In genomic region chr3R:18396801-18397604, dm6 we compare ENCODE assay signal across 2 fruit fly cellular contexts.
TF ChIP-seq lines count a peak whose summit lies in the region.

TSS of gene Vti1b (plus strand) at chr3R:18396995.

TF ChIP-seq in whole organism, embryonic, 481 proteins besides CTCF, POLR2A, EP300 and RAD21 (continued from another document and continues in another):
- TF ChIP-seq dysf (GFP tag; IDR thresholded peaks at IDR 0.05; lab: Robert Waterston, UW) (peak; percentile 93), oc (tag; optimal IDR thresholded peaks at IDR 0.05; lab: Kevin White, UChicago) (peak; percentile 98), emc (GFP tag; optimal IDR thresholded peaks at IDR 0.05; lab: Kevin White, UChicago) (peak; percentile 87), Ssrp (tag; optimal IDR thresholded peaks at IDR 0.05; lab: Kevin White, UChicago) (peak; percentile 94), CG10209 (GFP tag; optimal IDR thresholded peaks at IDR 0.05; lab: Kevin White, UChicago) (peak; percentile 95), CG34224 (GFP tag; IDR thresholded peaks at IDR 0.05; lab: Robert Waterston, UW; ENCODE audit: partially characterized antibody) (peak; percentile 47), Hr39 (optimal IDR thresholded peaks at IDR 0.05; lab: Kevin White, UChicago) (no peak), ase (GFP tag; IDR thresholded peaks at IDR 0.05; lab: Robert Waterston, UW) (peak; percentile 85), CG7786 (GFP tag; optimal IDR thresholded peaks at IDR 0.05; lab: Kevin White, UChicago) (peak; percentile 89), tll (GFP tag; optimal IDR thresholded peaks at IDR 0.05; lab: Kevin White, UChicago) (no peak), Dfd (GFP tag; optimal IDR thresholded peaks at IDR 0.05; lab: Kevin White, UChicago) (no peak), toy (GFP tag; IDR thresholded peaks at IDR 0.05; lab: Robert Waterston, UW) (peak; percentile 77), CG13624 (GFP tag; optimal IDR thresholded peaks at IDR 0.05; lab: Kevin White, UChicago) (peak; percentile 90), grn (GFP tag; optimal IDR thresholded peaks at IDR 0.05; lab: Kevin White, UChicago) (peak; percentile 90), CG1603 (tag; optimal IDR thresholded peaks at IDR 0.05; lab: Kevin White, UChicago) (peak; percentile 87), CG5245 (GFP tag; optimal IDR thresholded peaks at IDR 0.05; lab: Kevin White, UChicago) (peak; percentile 92), zen (tag; optimal IDR thresholded peaks at IDR 0.05; lab: Kevin White, UChicago) (peak; percentile 89), CG7839 (tag; optimal IDR thresholded peaks at IDR 0.05; lab: Kevin White, UChicago) (peak; percentile 94), CG14441 (GFP tag; IDR thresholded peaks at IDR 0.05; lab: Robert Waterston, UW) (peak; percentile 94), insv (GFP tag; optimal IDR thresholded peaks at IDR 0.05; lab: Kevin White, UChicago) (peak in 1 of 2 experiments; percentile 47), gsb-n (tag; optimal IDR thresholded peaks at IDR 0.05; lab: Kevin White, UChicago) (peak; percentile 90), CG2129 (GFP tag; IDR thresholded peaks at IDR 0.05; lab: Robert Waterston, UW; ENCODE audit: partially characterized antibody) (no peak), CHES-1-like (GFP tag; optimal IDR thresholded peaks at IDR 0.05; lab: Kevin White, UChicago) (peak; percentile 90), stc (GFP tag; IDR thresholded peaks at IDR 0.05; lab: Robert Waterston, UW) (peak; percentile 91), nmo (GFP tag; optimal IDR thresholded peaks at IDR 0.05; lab: Kevin White, UChicago) (peak; percentile 96), NK7.1 (GFP tag; optimal IDR thresholded peaks at IDR 0.05; lab: Kevin White, UChicago) (peak; percentile 83), Hr3 (GFP tag; optimal IDR thresholded peaks at IDR 0.05; lab: Kevin White, UChicago) (peak; percentile 92), CG13123 (GFP tag; optimal IDR thresholded peaks at IDR 0.05; lab: Kevin White, UChicago) (peak; percentile 89), Bteb2 (GFP tag; optimal IDR thresholded peaks at IDR 0.05; lab: Kevin White, UChicago) (peak; percentile 90), Six4 (GFP tag; optimal IDR thresholded peaks at IDR 0.05; lab: Kevin White, UChicago) (peak; percentile 94), CG13296 (GFP tag; optimal IDR thresholded peaks at IDR 0.05; lab: Kevin White, UChicago) (peak; percentile 85), vnd (GFP tag; IDR thresholded peaks at IDR 0.05; lab: Robert Waterston, UW; ENCODE audit: partially characterized antibody) (no peak), CG16863 (GFP tag; optimal IDR thresholded peaks at IDR 0.05; lab: Kevin White, UChicago) (peak; percentile 94), aop (GFP tag; IDR thresholded peaks at IDR 0.05; lab: Robert Waterston, UW) (peak; percentile 89), CG8765 (GFP tag; IDR thresholded peaks at IDR 0.05; lab: Robert Waterston, UW) (peak; percentile 73), MESR4 (GFP tag; optimal IDR thresholded peaks at IDR 0.05; lab: Kevin White, UChicago) (peak; percentile 24), ac (GFP tag; optimal IDR thresholded peaks at IDR 0.05; lab: Kevin White, UChicago) (peak; percentile 74), sens (GFP tag; lab: Kevin White, UChicago) (peak; percentile 98), CG17186 (GFP tag; optimal IDR thresholded peaks at IDR 0.05; lab: Kevin White, UChicago) (peak; percentile 75), sima (GFP tag; optimal IDR thresholded peaks at IDR 0.05; lab: Kevin White, UChicago) (no peak), Chrac-16 (GFP tag; optimal IDR thresholded peaks at IDR 0.05; lab: Kevin White, UChicago) (peak; percentile 96), CG7963 (GFP tag; IDR thresholded peaks at IDR 0.05; lab: Robert Waterston, UW; ENCODE audit: partially characterized antibody) (no peak), sob (GFP tag; IDR thresholded peaks at IDR 0.05; lab: Robert Waterston, UW) (peak; percentile 78), shn (GFP tag; optimal IDR thresholded peaks at IDR 0.05; lab: Kevin White, UChicago) (peak; percentile 92), otp (GFP tag; IDR thresholded peaks at IDR 0.05; lab: Robert Waterston, UW) (peak; percentile 95), CG10979 (tag; optimal IDR thresholded peaks at IDR 0.05; lab: Kevin White, UChicago) (peak; percentile 94), CG11696 (GFP tag; IDR thresholded peaks at IDR 0.05; lab: Robert Waterston, UW) (peak; percentile 69; the same call in 1 of the 2 replicates), Abd-B (GFP tag; optimal IDR thresholded peaks at IDR 0.05; lab: Kevin White, UChicago) (peak; percentile 91), CkIIα-i1 (GFP tag; IDR thresholded peaks at IDR 0.05; lab: Robert Waterston, UW) (peak; percentile 68; the same call in 1 of the 2 replicates), br (optimal IDR thresholded peaks at IDR 0.05; lab: Kevin White, UChicago) (no peak), Hr51 (GFP tag; optimal IDR thresholded peaks at IDR 0.05; lab: Kevin White, UChicago) (peak; percentile 92 to 95), CG18011 (GFP tag; optimal IDR thresholded peaks at IDR 0.05; lab: Kevin White, UChicago) (peak; percentile 73), h (optimal IDR thresholded peaks at IDR 0.05; lab: Kevin White, UChicago) (no peak), CG31388 (GFP tag; optimal IDR thresholded peaks at IDR 0.05; lab: Kevin White, UChicago) (peak; percentile 83), CG17328 (GFP tag; IDR thresholded peaks at IDR 0.05; lab: Robert Waterston, UW) (peak; percentile 93), inv (GFP tag; IDR thresholded peaks at IDR 0.05; lab: Robert Waterston, UW; ENCODE audit: partially characterized antibody) (no peak), CG3995 (GFP tag; optimal IDR thresholded peaks at IDR 0.05; lab: Kevin White, UChicago) (peak; percentile 63), Opbp (GFP tag; IDR thresholded peaks at IDR 0.05; lab: Robert Waterston, UW; ENCODE audit: partially characterized antibody) (no peak), chinmo (GFP tag; IDR thresholded peaks at IDR 0.05; lab: Robert Waterston, UW; ENCODE audit: partially characterized antibody) (peak; percentile 88; the same call in 2 of the 4 replicates), tin (GFP tag; optimal IDR thresholded peaks at IDR 0.05; lab: Kevin White, UChicago) (peak; percentile 96), Neu2 (GFP tag; optimal IDR thresholded peaks at IDR 0.05; lab: Kevin White, UChicago; ENCODE audit: borderline replicate concordance) (peak; percentile 41), CG15269 (tag; optimal IDR thresholded peaks at IDR 0.05; lab: Kevin White, UChicago) (peak; percentile 93), sna (GFP tag; IDR thresholded peaks at IDR 0.05; lab: Robert Waterston, UW; ENCODE audit: partially characterized antibody) (0 out of 2 replicates have a peak, but pooled peaks have one; percentile 31), row (GFP tag; IDR thresholded peaks at IDR 0.05; lab: Robert Waterston, UW) (peak; percentile 98)

TF ChIP-seq in whole organism, prepupa, 60 proteins besides CTCF, POLR2A, EP300 and RAD21 (continued from another document):
- TF ChIP-seq Blimp-1 (GFP tag; optimal IDR thresholded peaks at IDR 0.05; lab: Kevin White, UChicago) (peak; percentile 88), CG4318 (GFP tag; optimal IDR thresholded peaks at IDR 0.05; lab: Kevin White, UChicago) (peak; percentile 98), salr (GFP tag; optimal IDR thresholded peaks at IDR 0.05; lab: Kevin White, UChicago) (peak; percentile 95 to 97), CG3919 (GFP tag; optimal IDR thresholded peaks at IDR 0.05; lab: Kevin White, UChicago) (peak; percentile 99), CG7368 (GFP tag; optimal IDR thresholded peaks at IDR 0.05; lab: Kevin White, UChicago) (peak; percentile 97), CG8632 (GFP tag; optimal IDR thresholded peaks at IDR 0.05; lab: Kevin White, UChicago) (peak; percentile 98), CG11294 (GFP tag; IDR thresholded peaks at IDR 0.05; lab: Robert Waterston, UW) (peak; percentile 97), pdm3 (GFP tag; optimal IDR thresholded peaks at IDR 0.05; lab: Kevin White, UChicago) (peak; percentile 99), cyc (GFP tag; optimal IDR thresholded peaks at IDR 0.05; lab: Kevin White, UChicago) (peak; percentile 98)
